Fruit fly (Drosophila melanogaster) whole organism, embryonic: ENCODE results near the gene CG5882.

Experiments
- Ada2b ChIP-seq: fragments of 200-800 bp; sonication (Bioruptor generic); IDR thresholded peaks from 2 replicates; pipeline ENCODE4 v1.3.6; 2022; ENCODE audit warnings: missing biosample characterization, missing genetic modification characterization
- CG10959 ChIP-seq: fragments of 200-800 bp; sonication (Bioruptor generic); IDR thresholded peaks from 2 replicates; pipeline ENCODE4 v1.3.6; 2022; ENCODE audit warnings: missing biosample characterization, missing genetic modification characterization
- CG11695 ChIP-seq: fragments of 200-800 bp; sonication (Bioruptor generic); IDR thresholded peaks from 3 replicates; pipeline ENCODE4 v1.3.6; 2022; ENCODE audit warnings: missing biosample characterization, missing genetic modification characterization
- CG12071 ChIP-seq: fragments of 200-800 bp; sonication (Bioruptor generic); optimal IDR thresholded peaks from 3 replicates; lab custom pipeline; 2018; ENCODE audit warnings: missing biosample characterization, mild to moderate bottlenecking, missing genetic modification characterization
- CG12942 ChIP-seq: fragments of 200-800 bp; sonication (Bioruptor generic); optimal IDR thresholded peaks from 3 replicates; lab custom pipeline; 2016; ENCODE audit warnings: missing biosample characterization, missing genetic modification characterization
- CG13775 ChIP-seq: fragments of 200-800 bp; sonication (Bioruptor generic); optimal IDR thresholded peaks from 3 replicates; lab custom pipeline; 2017; ENCODE audit warnings: missing biosample characterization, mild to moderate bottlenecking, missing genetic modification characterization
- CG15601 ChIP-seq: fragments of 200-800 bp; sonication (Bioruptor generic); optimal IDR thresholded peaks from 3 replicates; lab custom pipeline; 2019; ENCODE audit warnings: missing biosample characterization, mild to moderate bottlenecking, missing genetic modification characterization, moderate library complexity
- CG1602 ChIP-seq: fragments of 200-800 bp; sonication (Bioruptor generic); optimal IDR thresholded peaks from 3 replicates; lab custom pipeline; 2016; ENCODE audit warnings: missing biosample characterization, missing genetic modification characterization
- CG1647 ChIP-seq: fragments of 200-800 bp; sonication (Bioruptor generic); optimal IDR thresholded peaks from 3 replicates; lab custom pipeline; 2016; ENCODE audit warnings: missing biosample characterization, missing genetic modification characterization
- CG16863 ChIP-seq: fragments of 200-800 bp; sonication (Bioruptor generic); optimal IDR thresholded peaks from 3 replicates; lab custom pipeline; 2016; ENCODE audit warnings: missing biosample characterization, missing genetic modification characterization
- CG17612 ChIP-seq: fragments of 200-800 bp; sonication (Bioruptor generic); IDR thresholded peaks from 2 replicates; pipeline ENCODE4 v1.3.6; 2022; ENCODE audit warnings: missing biosample characterization, missing genetic modification characterization
- CG18011 ChIP-seq: fragments of 200-800 bp; sonication (Bioruptor generic); optimal IDR thresholded peaks from 2 replicates; lab custom pipeline; 2017; ENCODE audit warnings: missing biosample characterization, missing genetic modification characterization, mild to moderate bottlenecking, moderate library complexity, missing genotype
- CG18764 ChIP-seq: fragments of 200-800 bp; sonication (Bioruptor generic); optimal IDR thresholded peaks from 3 replicates; lab custom pipeline; 2016; ENCODE audit warnings: missing biosample characterization, missing genetic modification characterization
- CG4282 ChIP-seq: fragments of 200-800 bp; sonication (Bioruptor generic); optimal IDR thresholded peaks from 2 replicates; lab custom pipeline; 2016; ENCODE audit warnings: missing biosample characterization, missing genetic modification characterization
- CG4820 ChIP-seq: fragments of 200-800 bp; sonication (Bioruptor generic); optimal IDR thresholded peaks from 3 replicates; lab custom pipeline; 2016; ENCODE audit warnings: missing biosample characterization, missing genetic modification characterization
- CG6272 ChIP-seq: fragments of 200-800 bp; sonication (Bioruptor generic); IDR thresholded peaks from 2 replicates; pipeline ENCODE4 v1.3.6; 2022; ENCODE audit warnings: missing biosample characterization, missing genetic modification characterization
- CG6683 ChIP-seq: fragments of 200-800 bp; sonication (Bioruptor generic); optimal IDR thresholded peaks from 2 replicates; lab custom pipeline; 2017; ENCODE audit warnings: missing biosample characterization, mild to moderate bottlenecking, missing genetic modification characterization, missing genetic modification reagents
- CG6791 ChIP-seq: fragments of 200-800 bp; sonication (Bioruptor generic); IDR thresholded peaks from 3 replicates; pipeline ENCODE4 v1.3.6; 2022; ENCODE audit warnings: missing biosample characterization, missing genetic modification characterization; ENCODE audit not compliant: partially characterized antibody
- CG8388 ChIP-seq: fragments of 200-800 bp; sonication (Bioruptor generic); optimal IDR thresholded peaks from 2 replicates; lab custom pipeline; 2019; ENCODE audit warnings: missing biosample characterization, mild to moderate bottlenecking, missing genetic modification characterization, moderate library complexity
- CG8478 ChIP-seq: fragments of >200 bp; optimal IDR thresholded peaks from 2 replicates; lab custom pipeline; 2018
- CG9932 ChIP-seq: fragments of 200-800 bp; sonication (Bioruptor generic); IDR thresholded peaks from 2 replicates; pipeline ENCODE4 v1.3.6; 2022; ENCODE audit warnings: missing biosample characterization, missing genetic modification characterization
- Dll ChIP-seq: fragments of 200-800 bp; sonication (Bioruptor generic); IDR thresholded peaks from 4 replicates; pipeline ENCODE4 v1.3.6; 2022; ENCODE audit warnings: missing biosample characterization, missing genetic modification characterization; ENCODE audit not compliant: partially characterized antibody
- Dref ChIP-seq: fragments of 200-800 bp; sonication (Bioruptor generic); IDR thresholded peaks from 2 replicates; pipeline ENCODE4 v1.3.6; 2022; ENCODE audit warnings: missing biosample characterization, missing genetic modification characterization
- Drgx ChIP-seq: fragments of 200-800 bp; sonication (Bioruptor generic); IDR thresholded peaks from 2 replicates; pipeline ENCODE4 v1.3.6; 2022; ENCODE audit warnings: missing biosample characterization, missing genetic modification characterization
- Ets97D ChIP-seq: fragments of 200-800 bp; sonication (Bioruptor generic); optimal IDR thresholded peaks from 3 replicates; lab custom pipeline; 2016; ENCODE audit warnings: missing biosample characterization, missing genetic modification characterization
- Fer2 ChIP-seq: fragments of 200-800 bp; sonication (Bioruptor generic); optimal IDR thresholded peaks from 2 replicates; lab custom pipeline; 2018; ENCODE audit warnings: missing biosample characterization, mild to moderate bottlenecking, missing genetic modification characterization, moderate library complexity
- HmgZ ChIP-seq: fragments of 200-800 bp; sonication (Bioruptor generic); optimal IDR thresholded peaks from 2 replicates; lab custom pipeline; 2018; ENCODE audit warnings: missing biosample characterization, mild to moderate bottlenecking, missing genetic modification characterization
- NFAT ChIP-seq: fragments of 200-800 bp; sonication (Bioruptor generic); IDR thresholded peaks from 2 replicates; pipeline ENCODE4 v1.3.6; 2022; ENCODE audit warnings: missing biosample characterization, missing genetic modification characterization
- Nf-YC ChIP-seq: fragments of 200-800 bp; optimal IDR thresholded peaks from 3 replicates; lab custom pipeline; 2019; ENCODE audit warnings: missing biosample characterization, mild to moderate bottlenecking, missing genetic modification characterization, moderate library complexity
- TFAM ChIP-seq: fragments of 200-800 bp; sonication (Bioruptor generic); optimal IDR thresholded peaks from 2 replicates; lab custom pipeline; 2017; ENCODE audit warnings: missing biosample characterization, missing genetic modification characterization, inconsistent platforms
- cato ChIP-seq: fragments of 200-800 bp; sonication (Bioruptor generic); optimal IDR thresholded peaks from 2 replicates; lab custom pipeline; 2016; ENCODE audit warnings: missing biosample characterization, missing genetic modification characterization, borderline replicate concordance
- cg ChIP-seq: fragments of 200-800 bp; sonication (Bioruptor generic); optimal IDR thresholded peaks from 3 replicates; lab custom pipeline; 2019; ENCODE audit warnings: missing biosample characterization, mild to moderate bottlenecking, missing genetic modification characterization, moderate library complexity
- chif ChIP-seq, 2 experiments: fragments of 200-800 bp; sonication (Bioruptor generic); optimal IDR thresholded peaks; 3 replicates each; lab custom pipeline; 2016; ENCODE audit warnings: missing biosample characterization in 2 of 2, missing genetic modification characterization in 2 of 2
- corto ChIP-seq: fragments of 200-800 bp; sonication (Bioruptor generic); optimal IDR thresholded peaks from 2 replicates; lab custom pipeline; 2016; ENCODE audit warnings: missing biosample characterization, mild to moderate bottlenecking, missing genetic modification characterization, moderate library complexity
- dimm ChIP-seq: fragments of 200-800 bp; sonication (Bioruptor generic); IDR thresholded peaks from 2 replicates; pipeline ENCODE4 v1.3.6; 2022; ENCODE audit warnings: missing biosample characterization, missing genetic modification characterization
- dm ChIP-seq: fragments of 200-800 bp; sonication (Bioruptor generic); optimal IDR thresholded peaks from 3 replicates; lab custom pipeline; 2016; ENCODE audit warnings: missing biosample characterization, missing genetic modification characterization
- esg ChIP-seq: fragments of 200-800 bp; sonication (Bioruptor generic); conservative IDR thresholded peaks from 2 replicates; pipeline ENCODE4 v1.3.6; 2022; ENCODE audit warnings: missing biosample characterization, missing genetic modification characterization
- lmd ChIP-seq: fragments of 200-800 bp; sonication (Bioruptor generic); IDR thresholded peaks from 2 replicates; pipeline ENCODE4 v1.3.6; 2022; ENCODE audit warnings: missing biosample characterization, missing genetic modification characterization
- mld ChIP-seq: fragments of 200-800 bp; sonication (Bioruptor generic); IDR thresholded peaks from 3 replicates; pipeline ENCODE4 v1.3.6; 2022; ENCODE audit warnings: missing biosample characterization, missing genetic modification characterization; ENCODE audit not compliant: partially characterized antibody
- nau ChIP-seq: fragments of 200-800 bp; sonication (Bioruptor generic); optimal IDR thresholded peaks from 3 replicates; lab custom pipeline; 2017; ENCODE audit warnings: missing biosample characterization, mild to moderate bottlenecking, missing genetic modification characterization, missing genetic modification reagents
- p53 ChIP-seq: fragments of 200-800 bp; sonication (Bioruptor generic); optimal IDR thresholded peaks from 2 replicates; lab custom pipeline; 2016; ENCODE audit warnings: missing biosample characterization, missing genetic modification characterization
- sqz ChIP-seq: fragments of 200-800 bp; sonication (Bioruptor generic); optimal IDR thresholded peaks from 3 replicates; lab custom pipeline; 2018; ENCODE audit warnings: missing biosample characterization, mild to moderate bottlenecking, missing genetic modification characterization
- tap ChIP-seq: fragments of 200-800 bp; optimal IDR thresholded peaks from 3 replicates; lab custom pipeline; 2019; ENCODE audit warnings: missing biosample characterization, mild to moderate bottlenecking, missing genetic modification characterization, moderate library complexity
- tio ChIP-seq: fragments of 200-800 bp; sonication (Bioruptor generic); optimal IDR thresholded peaks from 2 replicates; lab custom pipeline; 2017; ENCODE audit warnings: missing biosample characterization, missing genetic modification characterization, inconsistent platforms
- tna ChIP-seq: fragments of 200-800 bp; sonication (Bioruptor generic); IDR thresholded peaks from 2 replicates; pipeline ENCODE4 v1.3.6; 2022; ENCODE audit warnings: missing biosample characterization, missing genetic modification characterization; ENCODE audit not compliant: partially characterized antibody
- toy ChIP-seq: fragments of 200-800 bp; sonication (Bioruptor generic); IDR thresholded peaks from 2 replicates; pipeline ENCODE4 v1.3.6; 2022; ENCODE audit warnings: missing biosample characterization, missing genetic modification characterization
- ttk ChIP-seq: fragments of 200-800 bp; sonication (Bioruptor generic); IDR thresholded peaks from 2 replicates; pipeline ENCODE4 v2.1.2; 2022; ENCODE audit warnings: missing biosample characterization, missing genetic modification characterization
- tx ChIP-seq: fragments of 200-800 bp; sonication (Bioruptor generic); optimal IDR thresholded peaks from 2 replicates; lab custom pipeline; 2016; ENCODE audit warnings: missing biosample characterization, missing genetic modification characterization
- unc-4 ChIP-seq: fragments of 200-800 bp; sonication (Bioruptor generic); IDR thresholded peaks from 2 replicates; pipeline ENCODE4 v1.3.6; 2022; ENCODE audit warnings: missing biosample characterization, missing genetic modification characterization; ENCODE audit not compliant: partially characterized antibody

The CG5882 gene

dm6 chr3R:27135692-27136641 is 17.5 kb downstream of the CG5882 start (continued):
- TF ChIP-seq dimm (GFP tag; lab: Robert Waterston, UW) (no peak), Dll (GFP tag; lab: Robert Waterston, UW) (no peak), cg (GFP tag; lab: Kevin White, UChicago) (no peak), tio (GFP tag; lab: Kevin White, UChicago) (peak; percentile 55), CG12071 (GFP tag; lab: Kevin White, UChicago) (peak; percentile 69), tna (GFP tag; lab: Robert Waterston, UW) (no peak), HmgZ (peak; percentile 43), CG8478 (lab: Kevin White, UChicago) (no peak), Ets97D (no peak), cato (peak; percentile 46), Drgx (GFP tag; lab: Robert Waterston, UW) (no peak), CG1647 (GFP tag; lab: Kevin White, UChicago) (peak; percentile 33), mld (no peak), dm (GFP tag; lab: Kevin White, UChicago) (peak; percentile 44), CG17612 (GFP tag; lab: Robert Waterston, UW) (no peak), tx (GFP tag; lab: Kevin White, UChicago) (no peak), esg (GFP tag; lab: Robert Waterston, UW) (no peak), nau (GFP tag; lab: Kevin White, UChicago) (peak; percentile 81), Nf-YC (tag; lab: Kevin White, UChicago) (no peak), tap (peak; percentile 34), CG16863 (peak; percentile 77), unc-4 (GFP tag; lab: Robert Waterston, UW) (no peak), CG6272 (no peak), toy (GFP tag; lab: Robert Waterston, UW) (no peak), CG6683 (GFP tag; lab: Kevin White, UChicago) (peak; percentile 42), CG8388 (GFP tag; lab: Kevin White, UChicago) (peak; percentile 28), CG18011 (peak; percentile 8), sqz (GFP tag; lab: Kevin White, UChicago) (peak; percentile 71), p53 (GFP tag; lab: Kevin White, UChicago) (peak; percentile 64), TFAM (peak; percentile 14), ttk (GFP tag; lab: Robert Waterston, UW) (peak; percentile 13; the same call in 1 of the 2 replicates), CG4282 (GFP tag; lab: Kevin White, UChicago) (no peak), CG11695 (GFP tag; lab: Robert Waterston, UW) (0 out of 3 replicates have a peak, but pooled peaks have one; percentile 24), CG13775 (GFP tag; lab: Kevin White, UChicago) (peak; percentile 29), Ada2b (GFP tag; lab: Robert Waterston, UW) (peak; percentile 45; the same call in 1 of the 2 replicates), lmd (GFP tag; lab: Robert Waterston, UW) (peak; percentile 44; the same call in 1 of the 2 replicates), CG12942 (GFP tag; lab: Kevin White, UChicago) (peak; percentile 56), NFAT (no peak), chif (GFP tag; optimal IDR thresholded peaks at IDR 0.05; lab: Kevin White, UChicago) (peak; percentile 41 to 74), CG18764 (GFP tag; lab: Kevin White, UChicago) (peak; percentile 79), CG10959 (GFP tag; lab: Robert Waterston, UW) (peak; percentile 50; the same call in 1 of the 2 replicates), corto (GFP tag; lab: Kevin White, UChicago) (no peak), CG9932 (GFP tag; lab: Robert Waterston, UW) (no peak), CG6791 (GFP tag; lab: Robert Waterston, UW) (no peak), Dref (GFP tag; lab: Robert Waterston, UW) (no peak), CG1602 (GFP tag; lab: Kevin White, UChicago) (peak; percentile 71), CG15601 (tag; lab: Kevin White, UChicago) (peak; percentile 77), CG4820 (peak; percentile 36), Fer2 (tag; lab: Kevin White, UChicago) (no peak)
